Worm (Caenorhabditis elegans): Measurements from ENCODE around the gene ZC190.7.

- TF ChIP-seq nhr-28 (tag; optimal IDR thresholded peaks at IDR 0.05), result no peak
- TF ChIP-seq nfya-1 (tag; optimal IDR thresholded peaks at IDR 0.05; ENCODE audit: insufficient read depth), result peak; percentile 6
- no peak for TF ChIP-seq lin-15B (tag; optimal IDR thresholded peaks at IDR 0.05)
- no peak for TF ChIP-seq aly-2 (tag; optimal IDR thresholded peaks at IDR 0.05)
- no peak for TF ChIP-seq nhr-11 (tag; optimal IDR thresholded peaks at IDR 0.05)
Measured at ce11 chrV:8658577-8659362, 27.9 kb downstream of the ZC190.7 start.
